Fruit fly (Drosophila melanogaster) whole organism: ENCODE measurements around the gene Kap3.

Experiments
- CG8478 ChIP-seq: fragments of >200 bp; optimal IDR thresholded peaks from 2 replicates; lab custom pipeline; 2018; ENCODE audit warnings: inconsistent platforms
- Dll ChIP-seq: fragments of >200 bp; optimal IDR thresholded peaks from 2 replicates; lab custom pipeline; 2017
- EcR ChIP-seq, 2 experiments: fragments of >200 bp; optimal IDR thresholded peaks; 2 replicates each; lab custom pipeline; 2017; ENCODE audit warnings: missing biosample characterization in 2 of 2, missing genetic modification characterization in 2 of 2, missing genetic modification reagents in 2 of 2
- pan ChIP-seq: fragments of >200 bp; optimal IDR thresholded peaks from 2 replicates; lab custom pipeline; 2017
- psq ChIP-seq: fragments of >200 bp; optimal IDR thresholded peaks from 2 replicates; lab custom pipeline; 2017
- usp ChIP-seq: fragments of >200 bp; optimal IDR thresholded peaks from 2 replicates; lab custom pipeline; 2017; ENCODE audit warnings: missing biosample characterization, missing genetic modification characterization, mixed read lengths

The Kap3 gene

dm6 chrX:11339868-11340548 is at the start of gene Kap3, which contains the start of gene CG34348:
Gene Kap3 (minus strand): TSS chrX:11340084.
Gene CG34348 (plus strand): TSS chrX:11339873.
- no peak for TF ChIP-seq psq
- no peak for TF ChIP-seq CG8478 (lab: Kevin White, UChicago)
- TF ChIP-seq EcR (GFP tag; optimal IDR thresholded peaks at IDR 0.05; lab: Kevin White, UChicago): no peak
- no peak for TF ChIP-seq Dll
- no peak for TF ChIP-seq usp (GFP tag; lab: Kevin White, UChicago)
- no peak for TF ChIP-seq pan

DNA sequence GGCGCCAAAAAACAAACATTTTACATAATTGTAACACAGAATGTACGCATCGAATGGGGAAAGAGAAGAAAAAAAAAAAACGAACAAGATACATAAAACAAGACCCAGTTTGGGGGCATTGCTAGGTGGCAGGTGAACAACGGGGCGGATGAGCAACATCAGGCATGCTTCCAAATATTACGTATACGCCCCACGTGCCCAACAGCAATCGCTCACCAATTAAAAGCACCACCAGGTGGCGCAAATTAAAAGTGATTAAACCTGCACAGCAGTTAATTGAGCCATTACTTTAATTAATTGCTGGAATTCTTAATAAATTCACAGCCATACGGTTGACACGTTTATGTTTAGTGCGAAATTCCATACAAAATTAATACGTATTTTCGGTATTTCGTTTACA is 45.6 kb upstream of the Kap3 start:
- TF ChIP-seq CG8478 (lab: Kevin White, UChicago): no peak
- TF ChIP-seq usp (GFP tag; lab: Kevin White, UChicago): no peak
- no peak for TF ChIP-seq Dll
- TF ChIP-seq pan: no peak
- TF ChIP-seq EcR (GFP tag; optimal IDR thresholded peaks at IDR 0.05; lab: Kevin White, UChicago): no peak
- TF ChIP-seq psq: no peak

dm6 chrX:11384023-11384444 is 44.1 kb upstream of the Kap3 start:
- TF ChIP-seq psq: no peak
- TF ChIP-seq Dll: no peak
- no peak for TF ChIP-seq pan
- no peak for TF ChIP-seq EcR (GFP tag; optimal IDR thresholded peaks at IDR 0.05; lab: Kevin White, UChicago)
- TF ChIP-seq usp (GFP tag; lab: Kevin White, UChicago): no peak
- no peak for TF ChIP-seq CG8478 (lab: Kevin White, UChicago)

- no peak for TF ChIP-seq EcR (GFP tag; optimal IDR thresholded peaks at IDR 0.05; lab: Kevin White, UChicago)
- no peak for TF ChIP-seq usp (GFP tag; lab: Kevin White, UChicago)
- TF ChIP-seq psq: no peak
- no peak for TF ChIP-seq Dll
- TF ChIP-seq CG8478 (lab: Kevin White, UChicago): no peak
- TF ChIP-seq pan: no peak
These were observed 43.6 kb upstream of the Kap3 start for dm6 chrX:11383530-11383929.

- no peak for TF ChIP-seq usp (GFP tag; lab: Kevin White, UChicago)
- TF ChIP-seq CG8478 (lab: Kevin White, UChicago): no peak
- no peak for TF ChIP-seq EcR (GFP tag; optimal IDR thresholded peaks at IDR 0.05; lab: Kevin White, UChicago)
- no peak for TF ChIP-seq Dll
- no peak for TF ChIP-seq pan
- TF ChIP-seq psq: no peak
These were observed 42.7 kb upstream of the Kap3 start for dm6 chrX:11382588-11382987.

DNA sequence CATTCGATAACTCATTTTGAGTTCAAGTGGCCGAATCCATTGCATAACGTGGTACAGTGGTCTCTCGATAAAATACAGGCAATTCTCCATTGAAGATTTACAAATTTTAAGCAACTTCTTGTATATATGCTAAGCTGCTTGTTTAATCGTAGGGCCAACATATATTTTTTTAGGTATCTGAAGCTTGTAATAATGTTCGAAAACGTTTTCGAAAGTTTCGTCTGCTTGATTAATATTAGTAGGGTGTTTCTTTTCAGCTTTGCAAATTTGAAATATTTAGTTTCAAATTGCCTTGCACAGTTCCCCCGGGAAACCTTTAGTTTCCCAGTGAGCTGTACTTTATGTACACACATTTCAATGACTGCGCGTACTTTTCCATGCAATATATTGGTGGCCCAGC is 39.9 kb upstream of the Kap3 start:
- TF ChIP-seq psq (no peak), CG8478 (lab: Kevin White, UChicago) (no peak)

DNA sequence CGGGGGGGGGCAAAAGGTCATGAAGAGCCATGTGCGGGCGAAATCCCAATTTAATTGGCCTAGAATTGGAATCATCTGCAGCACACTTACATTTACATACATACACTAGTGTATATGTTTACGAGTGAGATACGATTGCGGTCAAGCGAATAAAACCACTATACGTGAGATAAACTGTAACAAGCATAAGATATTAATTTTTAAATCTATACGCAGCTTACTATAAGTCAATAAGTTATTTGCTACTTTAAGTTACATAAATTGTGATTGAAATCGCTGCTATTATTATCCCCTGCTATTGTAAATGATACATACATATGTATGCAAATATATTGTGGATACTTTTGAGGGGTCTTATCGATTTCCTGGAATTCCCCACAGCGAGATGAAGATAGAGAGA is 39.3 kb upstream of the Kap3 start:
- TF ChIP-seq psq (no peak), CG8478 (lab: Kevin White, UChicago) (no peak), pan (no peak), Dll (no peak), EcR (GFP tag; optimal IDR thresholded peaks at IDR 0.05; lab: Kevin White, UChicago) (no peak), usp (GFP tag; lab: Kevin White, UChicago) (no peak)

DNA sequence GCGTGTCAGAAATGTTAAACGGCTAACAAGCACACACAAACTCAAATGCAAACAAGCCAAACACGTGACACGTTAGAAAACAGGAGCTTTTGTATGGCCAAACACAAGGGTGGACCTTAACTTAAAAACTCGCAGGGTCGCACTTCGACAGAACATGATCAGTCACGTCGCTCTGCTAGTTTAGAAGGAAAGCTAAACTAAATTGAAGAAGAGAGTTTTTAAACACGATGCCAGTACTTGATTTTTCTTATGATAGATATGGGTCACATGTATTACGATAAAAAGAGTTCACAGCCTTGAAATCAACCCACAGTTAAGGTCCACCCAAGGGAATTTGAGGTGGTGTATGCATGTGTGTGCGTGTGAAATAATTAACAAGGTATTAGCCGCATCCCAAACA is 38.5 kb upstream of the Kap3 start:
- TF ChIP-seq psq: no peak
- TF ChIP-seq usp (GFP tag; lab: Kevin White, UChicago): no peak
- no peak for TF ChIP-seq CG8478 (lab: Kevin White, UChicago)
- TF ChIP-seq EcR (GFP tag; optimal IDR thresholded peaks at IDR 0.05; lab: Kevin White, UChicago): no peak
- TF ChIP-seq pan: no peak
- no peak for TF ChIP-seq Dll

dm6 chrX:11374320-11374719 is 34.4 kb upstream of the Kap3 start:
- TF ChIP-seq CG8478 (lab: Kevin White, UChicago) (no peak), Dll (no peak)

DNA sequence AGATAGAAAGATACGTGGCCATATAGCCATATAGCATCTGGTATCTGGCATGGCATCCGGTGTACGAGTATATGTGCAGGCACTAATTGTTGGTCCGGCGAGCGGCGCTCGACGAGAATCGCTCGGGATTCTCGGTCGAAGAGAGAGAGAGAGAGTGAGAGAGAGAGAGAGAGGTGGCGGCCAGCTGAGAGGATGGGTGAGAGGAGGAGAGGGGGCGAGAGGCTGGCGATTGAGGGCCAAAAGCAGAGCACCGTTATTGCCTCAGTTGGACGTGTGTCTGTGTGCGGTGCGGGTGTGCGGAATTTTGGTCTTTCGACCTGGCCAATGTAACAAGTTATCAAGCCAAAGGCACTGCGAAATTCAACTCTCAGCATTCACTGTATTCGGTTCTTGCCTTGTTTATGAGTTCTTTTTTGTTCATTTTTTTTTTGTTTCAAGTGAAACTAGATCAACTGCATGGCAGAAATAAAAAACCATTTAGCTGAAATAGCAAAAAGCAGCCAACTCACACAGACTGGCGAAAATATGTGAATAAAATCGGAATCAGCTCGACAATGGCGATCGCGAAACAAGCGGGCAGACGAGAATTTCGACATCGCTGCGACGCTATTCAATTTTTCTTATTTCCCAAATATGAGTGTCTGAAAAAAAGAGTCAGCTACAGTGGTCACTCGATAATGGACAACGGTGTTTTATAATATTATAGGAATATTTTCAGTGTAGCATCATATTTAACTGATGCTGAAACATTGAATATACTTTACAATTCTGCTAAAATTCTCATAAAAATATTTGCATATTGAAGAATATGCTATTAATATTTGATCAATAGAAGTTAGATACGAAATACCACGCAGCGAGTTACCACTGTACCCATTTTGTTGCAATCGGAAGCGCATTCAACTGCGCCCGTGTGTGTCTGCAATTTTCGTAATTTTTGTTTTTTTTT is 33.2 kb upstream of the Kap3 start:
- TF ChIP-seq pan (no peak), Dll (peak; percentile 69)

DNA sequence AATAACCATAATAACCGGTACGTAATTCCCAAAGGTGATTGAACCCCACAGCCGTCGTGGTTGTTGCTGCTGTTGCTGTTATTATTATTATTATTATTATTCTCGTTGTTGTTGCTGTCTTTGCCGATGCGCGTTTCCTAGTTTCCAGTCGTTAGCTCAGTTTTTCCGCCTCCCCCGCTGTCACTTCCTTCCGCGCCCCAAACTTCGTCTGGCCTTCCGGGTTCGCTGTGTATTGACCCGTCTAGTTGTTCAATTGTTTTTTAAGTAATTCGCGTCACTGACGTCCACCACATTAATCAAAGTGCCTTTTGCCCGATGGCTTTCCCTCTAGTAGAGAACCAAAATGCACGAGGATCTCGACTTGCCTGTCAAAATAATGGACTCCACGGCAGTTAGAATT is 31.7 kb upstream of the Kap3 start:
- TF ChIP-seq Dll (no peak), CG8478 (lab: Kevin White, UChicago) (no peak), pan (no peak), EcR (GFP tag; optimal IDR thresholded peaks at IDR 0.05; lab: Kevin White, UChicago) (no peak)

- TF ChIP-seq EcR (GFP tag; optimal IDR thresholded peaks at IDR 0.05; lab: Kevin White, UChicago) (no peak), psq (no peak), CG8478 (lab: Kevin White, UChicago) (no peak), pan (no peak), Dll (no peak), usp (GFP tag; lab: Kevin White, UChicago) (no peak)
These were observed 30.9 kb upstream of the Kap3 start for dm6 chrX:11370792-11371191.

DNA sequence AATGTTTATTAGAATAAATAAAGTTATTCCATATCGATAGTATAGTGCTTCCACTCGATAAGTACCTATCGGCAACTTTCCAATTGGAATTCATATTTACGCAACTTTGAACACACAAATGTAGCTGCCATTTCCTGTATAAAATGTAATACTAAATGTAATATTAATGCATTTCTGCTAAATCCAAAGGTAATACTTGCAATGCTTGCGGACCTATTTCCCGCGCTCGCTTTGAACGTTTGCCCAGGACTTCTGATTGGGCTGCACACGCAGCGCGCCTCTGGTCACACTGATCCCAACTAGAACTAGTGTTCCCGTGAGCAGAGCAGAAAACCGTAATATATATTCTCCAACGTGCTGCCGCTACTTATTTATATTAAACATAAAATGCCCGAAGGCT is 29.5 kb upstream of the Kap3 start, which contains the start of gene dlg1:
Gene dlg1, plus strand, starts transcription at position 292 of the 400 bp plus-strand sequence.
- TF ChIP-seq CG8478 (lab: Kevin White, UChicago) (no peak), psq (no peak), usp (GFP tag; lab: Kevin White, UChicago) (no peak), pan (no peak), EcR (GFP tag; optimal IDR thresholded peaks at IDR 0.05; lab: Kevin White, UChicago) (no peak), Dll (no peak)
